Worm (Caenorhabditis elegans): ENCODE results near the gene C24D10.6.

C24D10.6 gene

DNA sequence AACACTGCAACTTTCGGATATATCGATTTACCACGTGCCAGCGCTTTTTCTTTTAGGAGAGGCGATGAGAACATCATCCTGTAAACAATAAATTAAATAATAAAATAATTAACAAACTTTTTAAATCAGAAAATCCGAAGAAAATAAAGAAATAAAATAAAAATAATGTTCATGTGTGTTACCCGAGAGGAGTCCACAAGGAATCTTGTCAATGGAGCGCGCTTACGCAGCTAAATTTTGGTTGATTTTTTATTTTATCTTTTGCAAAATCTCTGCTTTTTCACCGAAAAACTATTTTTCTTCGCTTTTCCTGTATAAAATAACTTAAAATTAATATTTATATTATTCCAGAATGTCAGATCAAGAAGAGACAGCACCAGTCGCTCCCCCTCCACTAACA lies at the start of gene C24D10.6, which contains the start of gene C24D10.4:
Gene C24D10.6, minus strand, starts transcription at position 78 of the 400 bp plus-strand sequence.
Gene C24D10.4, plus strand, starts transcription at position 352 of the 400 bp plus-strand sequence.
- TF ChIP-seq snpc-4 (tag; optimal IDR thresholded peaks at IDR 0.05): peak; percentile 46
- no peak for TF ChIP-seq unc-39 (tag; optimal IDR thresholded peaks at IDR 0.05)
- peak; percentile 42 for TF ChIP-seq R02D3.7 (tag; optimal IDR thresholded peaks at IDR 0.05)
- no peak for TF ChIP-seq fos-1 (tag; optimal IDR thresholded peaks at IDR 0.05)
- peak; percentile 87 for TF ChIP-seq lin-15B (tag; optimal IDR thresholded peaks at IDR 0.05)
- TF ChIP-seq nhr-23 (tag; optimal IDR thresholded peaks at IDR 0.05): peak; percentile 70
- TF ChIP-seq nfya-1 (tag; optimal IDR thresholded peaks at IDR 0.05; ENCODE audit: insufficient read depth): peak; percentile 53
- TF ChIP-seq egl-5 (tag; optimal IDR thresholded peaks at IDR 0.05): no peak
- TF ChIP-seq aly-2 (tag; optimal IDR thresholded peaks at IDR 0.05): no peak

DNA sequence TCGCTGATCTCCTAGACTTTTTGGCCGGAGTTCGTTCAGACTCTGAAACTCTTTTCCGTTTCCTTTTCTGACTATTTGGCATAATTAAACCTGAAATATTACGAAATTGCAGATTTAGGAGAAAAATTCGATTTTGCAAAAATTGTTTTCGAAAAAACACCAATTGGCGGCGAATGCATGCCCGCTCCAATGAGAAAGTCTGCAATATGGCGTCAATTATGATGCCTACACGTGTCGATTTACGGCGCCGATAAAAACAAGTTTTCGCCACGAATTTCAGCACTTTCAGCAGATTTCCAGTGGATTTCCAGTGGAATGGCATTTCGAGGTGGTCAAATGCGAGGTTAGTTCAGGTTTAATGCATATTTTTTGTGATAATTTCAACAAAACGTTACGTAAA lies 49.3 kb upstream of the C24D10.6 start, which contains the start of the genes Y59E9AL.36 and nbet-1:
Gene Y59E9AL.36, minus strand, starts transcription at position 92 of the 400 bp plus-strand sequence.
Gene nbet-1, plus strand, starts transcription at position 112 of the 400 bp plus-strand sequence.
- TF ChIP-seq zag-1 (tag; optimal IDR thresholded peaks at IDR 0.05) (no peak), R02D3.7 (tag; optimal IDR thresholded peaks at IDR 0.05) (peak; percentile 97), nhr-77 (tag; optimal IDR thresholded peaks at IDR 0.05) (peak; percentile 63), egl-27 (tag; optimal IDR thresholded peaks at IDR 0.05) (no peak), tbx-2 (tag; optimal IDR thresholded peaks at IDR 0.05) (no peak), nhr-28 (tag; optimal IDR thresholded peaks at IDR 0.05) (no peak), mdl-1 (tag; optimal IDR thresholded peaks at IDR 0.05) (no peak), mml-1 (tag; optimal IDR thresholded peaks at IDR 0.05) (no peak), unc-62 (GFP tag; optimal IDR thresholded peaks at IDR 0.05) (no peak), nhr-23 (tag; optimal IDR thresholded peaks at IDR 0.05) (no peak), elt-1 (tag; optimal IDR thresholded peaks at IDR 0.05) (no peak), nhr-12 (tag; optimal IDR thresholded peaks at IDR 0.05) (no peak), lin-15B (tag; optimal IDR thresholded peaks at IDR 0.05) (peak; percentile 96), ztf-11 (tag; optimal IDR thresholded peaks at IDR 0.05) (no peak), pha-4 (tag; optimal IDR thresholded peaks at IDR 0.05) (peak; percentile 86), elt-3 (tag; optimal IDR thresholded peaks at IDR 0.05) (no peak), elt-2 (tag; optimal IDR thresholded peaks at IDR 0.05) (peak; percentile 46), nhr-43 (tag; optimal IDR thresholded peaks at IDR 0.05; ENCODE audit: poor library complexity, severe bottlenecking) (peak; percentile 24), daf-12 (tag; optimal IDR thresholded peaks at IDR 0.05) (no peak), egl-5 (tag; optimal IDR thresholded peaks at IDR 0.05) (peak; percentile 94), lin-39 (tag; optimal IDR thresholded peaks at IDR 0.05) (peak; percentile 63), jun-1 (tag; optimal IDR thresholded peaks at IDR 0.05) (peak; percentile 51), ceh-9 (tag; optimal IDR thresholded peaks at IDR 0.05) (no peak), ceh-82 (tag; optimal IDR thresholded peaks at IDR 0.05) (no peak), aly-2 (tag; optimal IDR thresholded peaks at IDR 0.05) (no peak), ZK546.5 (tag; optimal IDR thresholded peaks at IDR 0.05) (no peak), ama-1 (optimal IDR thresholded peaks at IDR 0.05) (no peak), snpc-4 (tag; optimal IDR thresholded peaks at IDR 0.05) (peak; percentile 84), nfya-1 (tag; optimal IDR thresholded peaks at IDR 0.05; ENCODE audit: insufficient read depth) (peak; percentile 77), lsy-12 (tag; optimal IDR thresholded peaks at IDR 0.05) (peak; percentile 48), nhr-76 (tag; optimal IDR thresholded peaks at IDR 0.05) (no peak), eor-1 (tag; optimal IDR thresholded peaks at IDR 0.05) (no peak), unc-39 (tag; optimal IDR thresholded peaks at IDR 0.05) (no peak), pqm-1 (tag; optimal IDR thresholded peaks at IDR 0.05) (peak; percentile 17), sea-2 (GFP tag; optimal IDR thresholded peaks at IDR 0.05) (no peak), fkh-2 (tag; optimal IDR thresholded peaks at IDR 0.05) (peak; percentile 58), fkh-10 (GFP tag; optimal IDR thresholded peaks at IDR 0.05) (no peak), nhr-25 (tag; optimal IDR thresholded peaks at IDR 0.05) (peak; percentile 62), nhr-67 (tag; optimal IDR thresholded peaks at IDR 0.05) (no peak), ztf-4 (tag; optimal IDR thresholded peaks at IDR 0.05) (no peak), ceh-28 (tag; optimal IDR thresholded peaks at IDR 0.05) (peak; percentile 65), ceh-16 (tag; optimal IDR thresholded peaks at IDR 0.05) (no peak), nhr-237 (tag; optimal IDR thresholded peaks at IDR 0.05) (no peak), fos-1 (tag; optimal IDR thresholded peaks at IDR 0.05) (no peak), nhr-11 (tag; optimal IDR thresholded peaks at IDR 0.05) (peak; percentile 69), hmg-11 (tag; optimal IDR thresholded peaks at IDR 0.05) (peak; percentile 91)
